Worm (Caenorhabditis elegans) whole organism, mixed stage, embryonic: ENCODE results near the gene vab-19.

Experiments
- M03D4.4 ChIP-seq: sonication (generic microtip); optimal IDR thresholded peaks from 2 replicates; lab custom pipeline; 2017; ENCODE audit warnings: mild to moderate bottlenecking, missing genetic modification characterization, missing compliant biosample characterization
- bed-3 ChIP-seq: fragments of 200-800 bp; sonication (Bioruptor generic); optimal IDR thresholded peaks from 3 replicates; lab custom pipeline; 2018; ENCODE audit warnings: mild to moderate bottlenecking, missing genetic modification characterization, moderate library complexity, missing compliant biosample characterization
- blmp-1 ChIP-seq: fragments of 150-350 bp; optimal IDR thresholded peaks from 2 replicates; lab custom pipeline; 2014; ENCODE audit warnings: missing biosample characterization, missing genetic modification characterization
- ceh-39 ChIP-seq: fragments of 150-350 bp; optimal IDR thresholded peaks from 2 replicates; lab custom pipeline; 2014; ENCODE audit warnings: missing biosample characterization, missing genetic modification characterization
- ceh-43 ChIP-seq: fragments of 200-800 bp; sonication (Bioruptor generic); optimal IDR thresholded peaks from 2 replicates; lab custom pipeline; 2018; ENCODE audit warnings: mild to moderate bottlenecking, missing genetic modification characterization, moderate library complexity, missing compliant biosample characterization
- ceh-83 ChIP-seq: fragments of 200-800 bp; sonication (Bioruptor generic); optimal IDR thresholded peaks from 2 replicates; lab custom pipeline; 2018; ENCODE audit warnings: mild to moderate bottlenecking, missing genetic modification characterization, missing compliant biosample characterization
- ces-1 ChIP-seq: fragments of 150-350 bp; optimal IDR thresholded peaks from 2 replicates; lab custom pipeline; 2014; ENCODE audit warnings: missing biosample characterization, missing genetic modification reagents, missing genetic modification characterization
- drap-1 ChIP-seq: fragments of 200-800 bp; sonication (Bioruptor generic); optimal IDR thresholded peaks from 3 replicates; lab custom pipeline; 2018; ENCODE audit warnings: mild to moderate bottlenecking, missing genetic modification characterization, missing compliant biosample characterization
- elt-1 ChIP-seq: sonication (generic microtip); optimal IDR thresholded peaks from 2 replicates; lab custom pipeline; 2017; ENCODE audit warnings: missing genetic modification characterization, mild to moderate bottlenecking, missing compliant biosample characterization, antibody characterized with exemption, moderate library complexity, borderline replicate concordance; ENCODE audit not compliant: insufficient read depth
- elt-3 ChIP-seq: fragments of 150-350 bp; optimal IDR thresholded peaks from 2 replicates; lab custom pipeline; 2014; ENCODE audit warnings: missing biosample characterization, missing genetic modification characterization
- flh-1 ChIP-seq: fragments of 200-800 bp; sonication (Bioruptor generic); optimal IDR thresholded peaks from 2 replicates; lab custom pipeline; 2018; ENCODE audit warnings: mild to moderate bottlenecking, missing genetic modification characterization, moderate library complexity, missing compliant biosample characterization
- ham-2 ChIP-seq: fragments of 200-800 bp; sonication (Bioruptor generic); optimal IDR thresholded peaks from 2 replicates; lab custom pipeline; 2018; ENCODE audit warnings: mild to moderate bottlenecking, missing genetic modification characterization, missing compliant biosample characterization
- lin-13 ChIP-seq: fragments of 150-350 bp; optimal IDR thresholded peaks from 2 replicates; lab custom pipeline; 2014; ENCODE audit warnings: missing biosample characterization, missing genetic modification characterization
- lin-32 ChIP-seq: fragments of 200-800 bp; sonication (Bioruptor generic); optimal IDR thresholded peaks from 2 replicates; lab custom pipeline; 2018; ENCODE audit warnings: mild to moderate bottlenecking, missing genetic modification characterization, missing compliant biosample characterization
- lsy-2 ChIP-seq: fragments of 150-350 bp; optimal IDR thresholded peaks from 2 replicates; lab custom pipeline; 2014; ENCODE audit warnings: missing biosample characterization, missing genetic modification characterization
- mab-5 ChIP-seq: fragments of 150-350 bp; optimal IDR thresholded peaks from 2 replicates; lab custom pipeline; 2014; ENCODE audit warnings: missing biosample characterization, missing genetic modification characterization
- mep-1 ChIP-seq: fragments of 150-350 bp; optimal IDR thresholded peaks from 2 replicates; lab custom pipeline; 2017; ENCODE audit warnings: missing biosample characterization, missing genetic modification reagents, missing genetic modification characterization, inconsistent platforms
- mls-2 ChIP-seq: sonication (generic microtip); optimal IDR thresholded peaks from 2 replicates; lab custom pipeline; 2016; ENCODE audit warnings: mild to moderate bottlenecking, missing genetic modification characterization, moderate library complexity, missing compliant biosample characterization
- nhr-12 ChIP-seq: fragments of 150-350 bp; optimal IDR thresholded peaks from 2 replicates; lab custom pipeline; 2014; ENCODE audit warnings: missing biosample characterization, missing genetic modification characterization
- nhr-2 ChIP-seq: fragments of 150-350 bp; optimal IDR thresholded peaks from 2 replicates; lab custom pipeline; 2014; ENCODE audit warnings: missing biosample characterization, missing genetic modification characterization
- nhr-237 ChIP-seq: fragments of 150-350 bp; optimal IDR thresholded peaks from 2 replicates; lab custom pipeline; 2014; ENCODE audit warnings: missing biosample characterization, missing genetic modification characterization
- nhr-28 ChIP-seq: fragments of 150-350 bp; optimal IDR thresholded peaks from 2 replicates; lab custom pipeline; 2014; ENCODE audit warnings: missing biosample characterization, missing genetic modification characterization
- nhr-76 ChIP-seq: sonication (generic microtip); optimal IDR thresholded peaks from 2 replicates; lab custom pipeline; 2017; ENCODE audit warnings: missing biosample characterization, missing genetic modification characterization
- pha-4 ChIP-seq: fragments of 150-350 bp; optimal IDR thresholded peaks from 2 replicates; lab custom pipeline; 2018; ENCODE audit warnings: missing biosample characterization, missing genetic modification reagents, missing genetic modification characterization
- sem-2 ChIP-seq: fragments of 200-800 bp; sonication (Bioruptor generic); optimal IDR thresholded peaks from 2 replicates; lab custom pipeline; 2018; ENCODE audit warnings: mild to moderate bottlenecking, missing genetic modification characterization, missing compliant biosample characterization
- snpc-4 ChIP-seq: fragments of 150-350 bp; optimal IDR thresholded peaks from 2 replicates; lab custom pipeline; 2014; ENCODE audit warnings: missing biosample characterization, missing genetic modification characterization
- tbx-8 ChIP-seq: fragments of 200-800 bp; sonication (Bioruptor generic); optimal IDR thresholded peaks from 2 replicates; lab custom pipeline; 2018; ENCODE audit warnings: mild to moderate bottlenecking, missing genetic modification characterization, moderate library complexity, missing compliant biosample characterization
- unc-120 ChIP-seq: sonication (generic microtip); optimal IDR thresholded peaks from 2 replicates; lab custom pipeline; 2017; ENCODE audit warnings: missing genetic modification characterization, missing compliant biosample characterization; ENCODE audit not compliant: poor library complexity, severe bottlenecking
- unc-62 ChIP-seq: fragments of 150-350 bp; optimal IDR thresholded peaks from 2 replicates; lab custom pipeline; 2014; ENCODE audit warnings: missing biosample characterization, missing genetic modification reagents, missing genetic modification characterization
- zip-8 ChIP-seq: fragments of 150-350 bp; optimal IDR thresholded peaks from 2 replicates; lab custom pipeline; 2014; ENCODE audit warnings: missing biosample characterization, missing genetic modification characterization
- ztf-11 ChIP-seq: fragments of 150-350 bp; optimal IDR thresholded peaks from 2 replicates; lab custom pipeline; 2014; ENCODE audit warnings: missing biosample characterization, missing genetic modification characterization

The vab-19 gene

ce11 chrII:2411093-2411492 is 32.0 kb upstream of the vab-19 start:
- TF ChIP-seq nhr-28 (tag; lab: Kevin White, UChicago) (no peak), ceh-43 (GFP tag; lab: Kevin White, UChicago) (no peak), ham-2 (GFP tag; lab: Kevin White, UChicago) (no peak), tbx-8 (GFP tag; lab: Kevin White, UChicago) (no peak), bed-3 (no peak), unc-62 (no peak), nhr-12 (tag; lab: Kevin White, UChicago) (no peak), M03D4.4 (tag; lab: Kevin White, UChicago) (no peak), elt-1 (tag; lab: Kevin White, UChicago) (no peak), sem-2 (GFP tag; lab: Kevin White, UChicago) (no peak), snpc-4 (tag; lab: Kevin White, UChicago) (no peak)

ce11 chrII:2411555-2411954 is 31.5 kb upstream of the vab-19 start:
- TF ChIP-seq ztf-11 (tag; lab: Kevin White, UChicago), result no peak
- TF ChIP-seq ham-2 (GFP tag; lab: Kevin White, UChicago), result no peak
- no peak for TF ChIP-seq snpc-4 (tag; lab: Kevin White, UChicago)
- no peak for TF ChIP-seq elt-1 (tag; lab: Kevin White, UChicago)
- no peak for TF ChIP-seq ceh-83 (GFP tag; lab: Kevin White, UChicago)
- TF ChIP-seq blmp-1 (tag; lab: Kevin White, UChicago), result no peak
- TF ChIP-seq mls-2 (tag; lab: Kevin White, UChicago), result no peak
- no peak for TF ChIP-seq drap-1 (GFP tag; lab: Kevin White, UChicago)
- no peak for TF ChIP-seq nhr-12 (tag; lab: Kevin White, UChicago)
- no peak for TF ChIP-seq tbx-8 (GFP tag; lab: Kevin White, UChicago)
- no peak for TF ChIP-seq nhr-2 (tag; lab: Kevin White, UChicago)
- TF ChIP-seq ceh-43 (GFP tag; lab: Kevin White, UChicago), result no peak
- TF ChIP-seq nhr-28 (tag; lab: Kevin White, UChicago), result no peak
- TF ChIP-seq unc-62, result no peak
- no peak for TF ChIP-seq mep-1 (tag; lab: Kevin White, UChicago)
- no peak for TF ChIP-seq bed-3
- TF ChIP-seq zip-8 (tag; lab: Kevin White, UChicago), result no peak
- no peak for TF ChIP-seq flh-1 (GFP tag; lab: Kevin White, UChicago)

- TF ChIP-seq unc-62 (no peak), elt-1 (tag; lab: Kevin White, UChicago) (no peak), mep-1 (tag; lab: Kevin White, UChicago) (no peak), ceh-39 (no peak), lsy-2 (no peak), mls-2 (tag; lab: Kevin White, UChicago) (no peak), zip-8 (tag; lab: Kevin White, UChicago) (no peak), elt-3 (tag; lab: Kevin White, UChicago) (no peak), nhr-237 (no peak)
Observed at ce11 chrII:2412649-2413048, 30.4 kb upstream of the vab-19 start, which contains the start of gene fbxa-182. Gene fbxa-182 (minus strand): TSS chrII:2412749.

- TF ChIP-seq nhr-76 (tag; lab: Kevin White, UChicago), result no peak
- TF ChIP-seq snpc-4 (tag; lab: Kevin White, UChicago), result no peak
- TF ChIP-seq drap-1 (GFP tag; lab: Kevin White, UChicago), result no peak
- TF ChIP-seq sem-2 (GFP tag; lab: Kevin White, UChicago), result no peak
- TF ChIP-seq nhr-237, result no peak
- TF ChIP-seq mab-5 (tag; lab: Kevin White, UChicago), result no peak
- TF ChIP-seq ztf-11 (tag; lab: Kevin White, UChicago), result no peak
Observed at ce11 chrII:2415439-2415838, 27.6 kb upstream of the vab-19 start, which contains the start of gene fbxa-4. Gene fbxa-4 (minus strand): TSS chrII:2415531.

- no peak for TF ChIP-seq ces-1 (GFP tag; lab: Kevin White, UChicago)
- TF ChIP-seq flh-1 (GFP tag; lab: Kevin White, UChicago), result no peak
- no peak for TF ChIP-seq bed-3
- no peak for TF ChIP-seq ham-2 (GFP tag; lab: Kevin White, UChicago)
- TF ChIP-seq drap-1 (GFP tag; lab: Kevin White, UChicago), result no peak
Observed at ce11 chrII:2417889-2418288, 25.2 kb upstream of the vab-19 start, which contains the start of the genes F42G2.5 and F42G2.7. Gene F42G2.5 (minus strand): TSS chrII:2417989. Gene F42G2.7 (plus strand): TSS chrII:2418158.

- TF ChIP-seq nhr-76 (tag; lab: Kevin White, UChicago) (no peak), blmp-1 (tag; lab: Kevin White, UChicago) (no peak), elt-3 (tag; lab: Kevin White, UChicago) (no peak), pha-4 (tag; lab: Kevin White, UChicago) (no peak), lin-32 (GFP tag; lab: Kevin White, UChicago) (no peak), ham-2 (GFP tag; lab: Kevin White, UChicago) (no peak), unc-62 (no peak), ceh-83 (GFP tag; lab: Kevin White, UChicago) (no peak), nhr-237 (no peak), zip-8 (tag; lab: Kevin White, UChicago) (no peak), M03D4.4 (tag; lab: Kevin White, UChicago) (no peak), mep-1 (tag; lab: Kevin White, UChicago) (no peak), unc-120 (tag; lab: Kevin White, UChicago) (no peak), ces-1 (GFP tag; lab: Kevin White, UChicago) (no peak), lin-13 (tag; lab: Kevin White, UChicago) (no peak), mls-2 (tag; lab: Kevin White, UChicago) (no peak), nhr-28 (tag; lab: Kevin White, UChicago) (no peak), ceh-43 (GFP tag; lab: Kevin White, UChicago) (no peak)
Observed at ce11 chrII:2418836-2419235, 24.2 kb upstream of the vab-19 start, which contains the start of gene fbxc-20. Gene fbxc-20 (plus strand): TSS chrII:2419136.
